Worm (Caenorhabditis elegans): ENCODE data around the gene F58E2.2.

F58E2.2 gene

DNA sequence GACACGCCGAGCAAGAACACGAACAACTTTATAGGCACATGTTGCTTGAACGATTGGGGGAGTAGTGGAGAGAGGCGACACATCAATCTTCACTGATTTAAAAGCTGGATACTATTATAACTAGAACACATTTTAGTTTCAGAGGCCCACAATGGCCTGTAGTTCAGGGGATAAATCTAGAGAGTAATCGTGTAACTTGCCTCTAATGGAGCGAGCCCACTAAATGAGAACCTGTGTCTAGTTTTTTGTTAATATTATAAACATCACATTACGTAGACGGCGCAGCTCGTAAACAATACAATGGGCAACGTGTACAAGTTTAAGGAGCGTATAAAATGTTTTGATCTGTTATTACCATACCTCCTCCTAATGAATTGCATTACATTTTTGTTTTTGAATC lies 25.2 kb upstream of the F58E2.2 start, which contains the start of gene F58E2.5:
F58E2.5 (plus strand) TSS at position 301 of the 400 bp plus-strand sequence.
- no peak for TF ChIP-seq tlp-1 (tag; optimal IDR thresholded peaks at IDR 0.05)

DNA sequence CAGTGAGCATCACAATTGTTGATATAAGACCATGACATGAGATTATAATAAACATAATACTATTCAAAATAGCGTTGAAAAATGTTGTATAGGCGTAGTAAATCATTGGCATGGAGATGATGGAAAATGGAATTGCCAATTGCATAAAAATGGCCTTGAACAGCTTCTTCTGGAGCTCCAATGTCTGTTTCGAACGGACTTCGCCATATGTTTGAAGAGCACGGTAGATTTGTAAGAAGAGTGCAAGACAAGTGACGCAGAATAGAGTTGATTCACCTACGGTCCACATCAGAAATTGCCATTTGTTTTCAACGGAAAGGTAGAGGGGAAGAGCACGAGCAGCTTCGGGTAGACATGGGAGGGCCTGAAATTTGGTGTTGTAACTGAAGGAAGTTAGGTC lies 22.5 kb upstream of the F58E2.2 start:
- TF ChIP-seq hlh-4 (tag; optimal IDR thresholded peaks at IDR 0.05): no peak
- TF ChIP-seq pax-3 (tag; optimal IDR thresholded peaks at IDR 0.05): no peak
- TF ChIP-seq pqm-1 (tag; optimal IDR thresholded peaks at IDR 0.05): no peak
- no peak for TF ChIP-seq fkh-8 (tag; optimal IDR thresholded peaks at IDR 0.05)
- no peak for TF ChIP-seq hpl-2 (GFP tag; optimal IDR thresholded peaks at IDR 0.05)
- no peak for TF ChIP-seq swsn-7 (tag; optimal IDR thresholded peaks at IDR 0.05)
- TF ChIP-seq ztf-4 (tag; optimal IDR thresholded peaks at IDR 0.05): no peak
- no peak for TF ChIP-seq C04F5.9 (tag; optimal IDR thresholded peaks at IDR 0.05)
- no peak for TF ChIP-seq snpc-4 (tag; optimal IDR thresholded peaks at IDR 0.05)
- no peak for TF ChIP-seq nhr-12 (tag; optimal IDR thresholded peaks at IDR 0.05)
- no peak for TF ChIP-seq zag-1 (tag; optimal IDR thresholded peaks at IDR 0.05)
- TF ChIP-seq rnt-1 (tag; optimal IDR thresholded peaks at IDR 0.05): no peak
- no peak for TF ChIP-seq aha-1 (tag; optimal IDR thresholded peaks at IDR 0.05)

DNA sequence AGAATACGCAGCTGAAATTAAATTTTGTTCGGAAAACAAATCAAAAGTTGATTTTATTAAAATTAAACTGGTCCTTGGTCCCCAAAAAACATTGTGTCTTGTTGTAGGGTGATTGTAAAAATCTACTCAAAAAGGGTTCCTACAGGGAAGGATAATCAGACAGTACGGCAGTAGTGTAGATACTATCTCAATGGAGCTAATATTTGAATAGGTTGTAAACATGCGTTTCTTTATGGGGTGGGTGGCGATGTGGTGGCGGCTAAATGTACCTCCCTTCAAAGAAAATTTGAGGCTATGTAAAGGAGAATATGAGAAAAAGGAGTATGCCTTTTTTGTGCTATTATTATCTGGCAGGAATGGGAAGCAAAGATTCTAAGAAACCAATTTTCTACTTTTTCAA lies 17.3 kb upstream of the F58E2.2 start:
- no peak for TF ChIP-seq sox-4 (tag; optimal IDR thresholded peaks at IDR 0.05)
- no peak for TF ChIP-seq mep-1 (tag; optimal IDR thresholded peaks at IDR 0.05)
- TF ChIP-seq nhr-20 (tag; optimal IDR thresholded peaks at IDR 0.05): no peak
- TF ChIP-seq rnt-1 (tag; optimal IDR thresholded peaks at IDR 0.05): no peak
- no peak for TF ChIP-seq fkh-4 (tag; optimal IDR thresholded peaks at IDR 0.05; ENCODE audit: borderline replicate concordance)
- no peak for TF ChIP-seq swsn-7 (tag; optimal IDR thresholded peaks at IDR 0.05)
- TF ChIP-seq lin-39 (tag; optimal IDR thresholded peaks at IDR 0.05): no peak
- TF ChIP-seq hlh-17 (GFP tag; optimal IDR thresholded peaks at IDR 0.05; ENCODE audit: borderline replicate concordance): no peak
- no peak for TF ChIP-seq ets-5 (GFP tag; IDR thresholded peaks at IDR 0.05)
- no peak for TF ChIP-seq ama-1 (optimal IDR thresholded peaks at IDR 0.05)
- no peak for TF ChIP-seq pax-3 (tag; optimal IDR thresholded peaks at IDR 0.05)
- no peak for TF ChIP-seq sup-37 (GFP tag; optimal IDR thresholded peaks at IDR 0.05)
- TF ChIP-seq fkh-10 (GFP tag; optimal IDR thresholded peaks at IDR 0.05): no peak
- no peak for TF ChIP-seq tbx-2 (tag; optimal IDR thresholded peaks at IDR 0.05)
- no peak for TF ChIP-seq ztf-4 (tag; optimal IDR thresholded peaks at IDR 0.05)
- TF ChIP-seq unc-62 (GFP tag; optimal IDR thresholded peaks at IDR 0.05): no peak
- no peak for TF ChIP-seq elt-3 (tag; optimal IDR thresholded peaks at IDR 0.05)
- TF ChIP-seq tlp-1 (tag; optimal IDR thresholded peaks at IDR 0.05): no peak
- no peak for TF ChIP-seq fos-1 (tag; optimal IDR thresholded peaks at IDR 0.05)

DNA sequence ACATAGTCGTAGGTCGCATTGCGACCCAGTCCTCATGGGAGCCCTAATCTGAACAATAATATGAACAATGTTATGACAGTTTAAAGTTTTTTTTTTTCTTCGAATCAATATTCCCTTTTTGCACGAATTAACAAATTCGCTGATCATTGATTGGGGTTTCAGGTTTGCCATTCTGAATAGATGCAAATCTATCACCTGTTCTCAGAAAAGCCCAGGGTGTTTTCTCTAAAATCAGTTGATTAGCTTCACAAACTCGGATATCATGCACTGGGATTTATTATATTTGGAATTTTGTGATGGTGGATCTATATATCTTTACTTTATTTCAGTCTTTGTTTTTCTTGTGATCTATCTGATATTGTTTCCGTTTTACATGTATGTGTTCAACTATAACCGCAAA lies 16.5 kb upstream of the F58E2.2 start, which contains the start of gene srz-23:
srz-23 (plus strand) TSS at position 263 of the 400 bp plus-strand sequence.
- TF ChIP-seq hlh-4 (tag; optimal IDR thresholded peaks at IDR 0.05) (peak; percentile 93), nhr-77 (tag; optimal IDR thresholded peaks at IDR 0.05) (no peak)

DNA sequence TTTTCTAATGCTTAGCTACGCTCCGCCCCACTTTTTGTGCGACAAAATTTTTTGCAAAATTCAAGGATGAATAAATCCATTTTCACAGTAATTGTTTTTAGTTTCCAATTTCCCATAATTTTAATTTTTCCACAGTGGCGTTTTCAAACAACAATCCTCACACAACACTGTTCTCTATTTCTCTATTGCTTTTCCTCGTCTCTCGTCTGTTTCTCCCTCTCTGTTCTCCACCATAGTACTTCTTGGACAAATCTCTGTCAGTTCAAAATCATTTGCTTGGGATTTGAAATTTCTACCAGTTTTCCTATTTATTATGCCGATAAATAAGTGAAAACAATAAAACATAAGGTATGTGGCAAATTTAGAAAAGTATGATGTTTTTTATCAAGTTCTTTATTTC lies 6.6 kb upstream of the F58E2.2 start, which contains the start of gene F58E2.4:
F58E2.4 (plus strand) TSS at position 134 of the 400 bp plus-strand sequence.
- TF ChIP-seq sox-4 (tag; optimal IDR thresholded peaks at IDR 0.05) (no peak), hlh-4 (tag; optimal IDR thresholded peaks at IDR 0.05) (no peak), efl-1 (optimal IDR thresholded peaks at IDR 0.05) (peak in 1 of 2 experiments; percentile 53), efl-1 (GFP tag; optimal IDR thresholded peaks at IDR 0.05 in 1 of 2) (no peak), nhr-84 (tag; optimal IDR thresholded peaks at IDR 0.05) (no peak), blmp-1 (tag; optimal IDR thresholded peaks at IDR 0.05) (peak; percentile 21)

DNA sequence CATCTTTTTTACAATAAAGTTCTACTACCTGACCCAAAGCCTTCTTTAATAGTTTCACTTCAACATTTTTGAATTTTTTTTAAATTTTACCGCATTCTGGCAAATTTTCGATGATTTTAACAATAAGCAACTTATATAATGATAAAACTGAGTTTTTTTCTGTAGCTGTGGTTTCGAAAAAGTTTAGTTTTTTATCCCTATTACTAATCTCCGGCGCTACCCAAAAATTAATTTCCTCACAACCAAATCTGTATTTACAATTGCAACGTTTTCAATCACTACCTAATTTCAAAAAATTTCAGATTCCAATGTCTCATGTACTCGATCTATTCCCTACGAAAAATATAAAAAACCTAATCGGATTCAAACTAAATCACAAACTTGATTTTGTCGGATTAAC lies 2.7 kb upstream of the F58E2.2 start, which contains the start of gene F58E2.3:
F58E2.3 (plus strand) TSS at position 301 of the 400 bp plus-strand sequence.
- TF ChIP-seq nhr-47 (tag; optimal IDR thresholded peaks at IDR 0.05) (no peak), mef-2 (tag; optimal IDR thresholded peaks at IDR 0.05) (no peak), nhr-12 (tag; optimal IDR thresholded peaks at IDR 0.05) (no peak)
